Worm (Caenorhabditis elegans) whole organism, young adult: ENCODE data around the gene cyp-33C3.

ENCODE experiments used
- B0019.2 ChIP-seq: fragments of 200-800 bp; sonication (Bioruptor generic); conservative IDR thresholded peaks from 2 replicates; pipeline ENCODE4 v1.3.6; 2022; ENCODE audit warnings: missing genetic modification reagents, missing genetic modification characterization, missing compliant biosample characterization
- B0261.1 ChIP-seq: sonication (generic microtip); optimal IDR thresholded peaks from 2 replicates; lab custom pipeline; 2016; ENCODE audit warnings: mild to moderate bottlenecking, missing genetic modification characterization, moderate library complexity, missing compliant biosample characterization
- D2030.7 ChIP-seq: fragments of 200-800 bp; sonication (Bioruptor generic); IDR thresholded peaks from 2 replicates; pipeline ENCODE4 v1.3.6; 2022; ENCODE audit warnings: missing genetic modification reagents, missing genetic modification characterization, missing compliant biosample characterization
- F10E7.11 ChIP-seq: sonication (generic microtip); optimal IDR thresholded peaks from 2 replicates; lab custom pipeline; 2017; ENCODE audit warnings: mild to moderate bottlenecking, missing genetic modification characterization, moderate library complexity, missing compliant biosample characterization
- F23B12.7 ChIP-seq: sonication (generic microtip); optimal IDR thresholded peaks from 2 replicates; lab custom pipeline; 2017; ENCODE audit warnings: missing genetic modification characterization, mild to moderate bottlenecking, missing compliant biosample characterization, antibody characterized with exemption, moderate library complexity; ENCODE audit not compliant: insufficient read depth
- F39B2.1 ChIP-seq: fragments of 200-800 bp; sonication (Bioruptor generic); IDR thresholded peaks from 2 replicates; pipeline ENCODE4 v1.3.6; 2022; ENCODE audit warnings: missing genetic modification reagents, missing genetic modification characterization, missing compliant biosample characterization
- F52B5.7 ChIP-seq: sonication (generic microtip); optimal IDR thresholded peaks from 2 replicates; lab custom pipeline; 2016; ENCODE audit warnings: mild to moderate bottlenecking, missing genetic modification characterization, missing compliant biosample characterization
- F55B11.4 ChIP-seq: sonication (generic microtip); optimal IDR thresholded peaks from 2 replicates; lab custom pipeline; 2016; ENCODE audit warnings: missing compliant biosample characterization, missing genetic modification characterization, borderline replicate concordance; ENCODE audit not compliant: insufficient read depth
- F57C9.4 ChIP-seq: sonication (generic microtip); optimal IDR thresholded peaks from 2 replicates; lab custom pipeline; 2017; ENCODE audit warnings: mild to moderate bottlenecking, missing genetic modification characterization, missing compliant biosample characterization
- Y67H2A.10 ChIP-seq: fragments of 200-800 bp; sonication (Bioruptor generic); conservative IDR thresholded peaks from 2 replicates; pipeline ENCODE4 v1.3.6; 2022; ENCODE audit warnings: missing genetic modification reagents, missing genetic modification characterization, missing compliant biosample characterization
- Y79H2A.3 ChIP-seq: fragments of 200-800 bp; sonication (Bioruptor generic); conservative IDR thresholded peaks from 2 replicates; pipeline ENCODE4 v1.3.6; 2022; ENCODE audit warnings: missing genetic modification reagents, missing genetic modification characterization, missing compliant biosample characterization
- ZK185.1 ChIP-seq: sonication (generic microtip); optimal IDR thresholded peaks from 2 replicates; lab custom pipeline; 2016; ENCODE audit warnings: mild to moderate bottlenecking, missing genetic modification characterization, missing compliant biosample characterization; ENCODE audit not compliant: poor library complexity, severe bottlenecking
- akir-1 ChIP-seq: fragments of 200-800 bp; sonication (Bioruptor generic); optimal IDR thresholded peaks from 2 replicates; lab custom pipeline; 2018; ENCODE audit warnings: mild to moderate bottlenecking, missing genetic modification characterization, moderate library complexity, missing compliant biosample characterization
- ama-1 ChIP-seq, 3 experiments: fragments of 150-350 bp in 1 of 3; sonication (generic microtip) in 2 of 3; optimal IDR thresholded peaks; 2 replicates each; lab custom pipeline; 2014 to 2018; ENCODE audit warnings: missing biosample characterization in 2 of 3, missing genetic modification characterization in 2 of 3, missing genetic modification reagents in 2 of 3
- atf-7 ChIP-seq: sonication (generic microtip); optimal IDR thresholded peaks from 2 replicates; lab custom pipeline; 2017; ENCODE audit warnings: mild to moderate bottlenecking, missing genetic modification characterization, missing compliant biosample characterization
- attf-5 ChIP-seq: fragments of 200-800 bp; sonication (Bioruptor generic); optimal IDR thresholded peaks from 2 replicates; lab custom pipeline; 2018; ENCODE audit warnings: mild to moderate bottlenecking, missing genetic modification characterization, missing compliant biosample characterization
- ccch-3 ChIP-seq: fragments of 200-800 bp; sonication (Bioruptor generic); optimal IDR thresholded peaks from 2 replicates; lab custom pipeline; 2018; ENCODE audit warnings: mild to moderate bottlenecking, missing genetic modification characterization, missing compliant biosample characterization
- cebp-1 ChIP-seq, 2 experiments: fragments of 200-800 bp in 1 of 2; sonication (Bioruptor generic) in 1 of 2; sonication (generic microtip) in 1 of 2; IDR thresholded peaks in 1 of 2; optimal IDR thresholded peaks in 1 of 2; 2 replicates each; pipeline versions ENCODE4 v1.3.6 to Lab custom; 2017 to 2022; ENCODE audit warnings: missing compliant biosample characterization in 2 of 2, missing genetic modification characterization in 2 of 2, mild to moderate bottlenecking in 1 of 2, missing genetic modification reagents in 1 of 2, moderate library complexity in 1 of 2
- ceh-100 ChIP-seq: fragments of 200-800 bp; sonication (Bioruptor generic); IDR thresholded peaks from 2 replicates; pipeline ENCODE4 v1.3.6; 2022; ENCODE audit warnings: missing genetic modification reagents, missing genetic modification characterization, missing compliant biosample characterization
- ceh-27 ChIP-seq: fragments of 200-800 bp; sonication (Bioruptor generic); optimal IDR thresholded peaks from 2 replicates; lab custom pipeline; 2018; ENCODE audit warnings: mild to moderate bottlenecking, missing genetic modification characterization, moderate library complexity, missing compliant biosample characterization
- ceh-79 ChIP-seq: sonication (generic microtip); optimal IDR thresholded peaks from 2 replicates; lab custom pipeline; 2017; ENCODE audit warnings: mild to moderate bottlenecking, missing genetic modification characterization, missing compliant biosample characterization
- die-1 ChIP-seq: sonication (generic microtip); optimal IDR thresholded peaks from 2 replicates; lab custom pipeline; 2016; ENCODE audit warnings: missing genotype, mild to moderate bottlenecking, missing genetic modification characterization, missing compliant biosample characterization
- dox-1 ChIP-seq: fragments of 200-800 bp; sonication (Bioruptor generic); IDR thresholded peaks from 2 replicates; pipeline ENCODE4 v1.3.6; 2022; ENCODE audit warnings: missing genetic modification reagents, missing genetic modification characterization, missing compliant biosample characterization
- dpl-1 ChIP-seq: fragments of 150-350 bp; optimal IDR thresholded peaks from 2 replicates; lab custom pipeline; 2014; ENCODE audit warnings: missing biosample characterization, missing genetic modification reagents, missing genetic modification characterization
- efl-1 ChIP-seq: fragments of 150-350 bp; optimal IDR thresholded peaks from 2 replicates; lab custom pipeline; 2014; ENCODE audit warnings: missing biosample characterization, missing genetic modification reagents, missing genetic modification characterization
- egrh-3 ChIP-seq: fragments of 200-800 bp; sonication (Bioruptor generic); IDR thresholded peaks from 2 replicates; pipeline ENCODE4 v1.3.6; 2022; ENCODE audit warnings: missing genetic modification reagents, missing genetic modification characterization, missing compliant biosample characterization
- ets-4 ChIP-seq: fragments of 200-800 bp; sonication (Bioruptor generic); optimal IDR thresholded peaks from 2 replicates; lab custom pipeline; 2018; ENCODE audit warnings: mild to moderate bottlenecking, missing genetic modification characterization, missing compliant biosample characterization
- hmg-1.2 ChIP-seq: fragments of 200-800 bp; sonication (Bioruptor generic); IDR thresholded peaks from 2 replicates; pipeline ENCODE4 v1.3.6; 2022; ENCODE audit warnings: missing genetic modification reagents, missing genetic modification characterization, missing compliant biosample characterization
- hmg-20 ChIP-seq: fragments of 200-800 bp; sonication (Bioruptor generic); IDR thresholded peaks from 2 replicates; pipeline ENCODE4 v1.3.6; 2022; ENCODE audit warnings: missing genetic modification reagents, missing genetic modification characterization, missing compliant biosample characterization
- lag-1 ChIP-seq: fragments of 200-800 bp; sonication (Bioruptor generic); IDR thresholded peaks from 2 replicates; pipeline ENCODE4 v1.3.6; 2022; ENCODE audit warnings: missing genetic modification reagents, missing genetic modification characterization, missing compliant biosample characterization
- let-526 ChIP-seq: fragments of 200-800 bp; sonication (Bioruptor generic); IDR thresholded peaks from 2 replicates; pipeline ENCODE4 v1.3.6; 2022; ENCODE audit warnings: missing genetic modification reagents, missing genetic modification characterization, missing compliant biosample characterization
- madf-6 ChIP-seq: fragments of 200-800 bp; sonication (Bioruptor generic); IDR thresholded peaks from 2 replicates; pipeline ENCODE4 v1.3.6; 2022; ENCODE audit warnings: missing genetic modification reagents, missing genetic modification characterization, missing compliant biosample characterization
- mcd-1 ChIP-seq: fragments of 200-800 bp; sonication (Bioruptor generic); IDR thresholded peaks from 2 replicates; pipeline ENCODE4 v1.3.6; 2022; ENCODE audit warnings: missing genetic modification reagents, missing genetic modification characterization, missing compliant biosample characterization
- mel-28 ChIP-seq: sonication (generic microtip); optimal IDR thresholded peaks from 2 replicates; lab custom pipeline; 2016; ENCODE audit warnings: borderline replicate concordance, mild to moderate bottlenecking, missing genetic modification characterization, missing compliant biosample characterization
- nfyb-1 ChIP-seq: fragments of 200-800 bp; sonication (Bioruptor generic); IDR thresholded peaks from 2 replicates; pipeline ENCODE4 v1.3.6; 2022; ENCODE audit warnings: missing genetic modification reagents, missing genetic modification characterization, missing compliant biosample characterization
- pbrm-1 ChIP-seq: fragments of 200-800 bp; sonication (Bioruptor generic); IDR thresholded peaks from 2 replicates; pipeline ENCODE4 v1.3.6; 2022; ENCODE audit warnings: missing genetic modification reagents, missing genetic modification characterization, missing compliant biosample characterization
- pha-4 ChIP-seq: fragments of 150-350 bp; sonication (generic microtip); optimal IDR thresholded peaks from 2 replicates; lab custom pipeline; 2014; ENCODE audit warnings: missing biosample characterization, missing genetic modification reagents, missing genetic modification characterization
- rpc-1 ChIP-seq, 2 experiments: fragments of 150-350 bp in 1 of 2; sonication (generic microtip) in 1 of 2; optimal IDR thresholded peaks; 2 replicates each; lab custom pipeline; 2014 to 2018; ENCODE audit warnings: missing biosample characterization in 1 of 2, missing genetic modification characterization in 1 of 2, missing genetic modification reagents in 1 of 2, missing genotype in 1 of 2
- snpc-4 ChIP-seq, 5 experiments: fragments of 150-350 bp in 1 of 5; sonication (generic microtip) in 4 of 5; optimal IDR thresholded peaks; 2 replicates each; lab custom pipeline; 2014 to 2018; ENCODE audit warnings: missing genetic modification characterization in 5 of 5, missing biosample characterization in 3 of 5, antibody characterized with exemption in 2 of 5, mild to moderate bottlenecking in 2 of 5, missing compliant biosample characterization in 2 of 5, missing genotype in 2 of 5, moderate library complexity in 2 of 5, missing genetic modification reagents in 1 of 5
- tbp1 ChIP-seq: fragments of 200-800 bp; sonication (Bioruptor generic); optimal IDR thresholded peaks from 2 replicates; lab custom pipeline; 2018; ENCODE audit warnings: mild to moderate bottlenecking, missing genetic modification characterization, missing compliant biosample characterization
- xnd-1 ChIP-seq: sonication (generic microtip); optimal IDR thresholded peaks from 2 replicates; lab custom pipeline; 2016; ENCODE audit warnings: missing genotype, missing genetic modification reagents, missing genetic modification characterization, missing compliant biosample characterization
- ztf-6 ChIP-seq: fragments of 200-800 bp; sonication (Bioruptor generic); IDR thresholded peaks from 2 replicates; pipeline ENCODE4 v1.3.6; 2022; ENCODE audit warnings: missing genetic modification reagents, missing genetic modification characterization, missing compliant biosample characterization

Gene cyp-33C3

ce11 chrV:2271750-2272149 lies 29.2 kb downstream of the cyp-33C3 start, which contains the start of gene Y5H2A.1:
TSS of gene Y5H2A.1 (minus strand) at chrV:2271850.
- no peak for TF ChIP-seq F52B5.7
- TF ChIP-seq ets-4 (GFP tag; lab: Kevin White, UChicago): no peak
- no peak for TF ChIP-seq mel-28
- no peak for TF ChIP-seq let-526 (GFP tag; lab: Robert Waterston, UW)
- no peak for TF ChIP-seq B0261.1 (tag; lab: Kevin White, UChicago)
- TF ChIP-seq lag-1 (GFP tag; lab: Robert Waterston, UW): no peak
- no peak for TF ChIP-seq ZK185.1 (tag; lab: Kevin White, UChicago)
- no peak for TF ChIP-seq attf-5 (GFP tag; lab: Kevin White, UChicago)
- TF ChIP-seq die-1: no peak
- TF ChIP-seq F10E7.11 (tag; lab: Kevin White, UChicago): no peak
- TF ChIP-seq hmg-1.2: no peak
- no peak for TF ChIP-seq Y79H2A.3 (GFP tag; lab: Robert Waterston, UW)

ce11 chrV:2274253-2274892 lies 31.8 kb downstream of the cyp-33C3 start, which contains the start of the genes Y5H2A.4 and abu-4:
TSS of gene Y5H2A.4 (minus strand) at chrV:2274353.
TSS of gene abu-4 (plus strand) at chrV:2274842.
- no peak for TF ChIP-seq F39B2.1 (GFP tag; lab: Robert Waterston, UW)
- no peak for TF ChIP-seq cebp-1 (GFP tag; IDR thresholded peaks at IDR 0.05; lab: Robert Waterston, UW)
- TF ChIP-seq cebp-1 (tag; optimal IDR thresholded peaks at IDR 0.05; lab: Kevin White, UChicago): no peak
- no peak for TF ChIP-seq nfyb-1
- no peak for TF ChIP-seq ztf-6 (GFP tag; lab: Robert Waterston, UW)
- TF ChIP-seq ceh-27 (GFP tag; lab: Kevin White, UChicago): no peak
- TF ChIP-seq ccch-3 (GFP tag; lab: Kevin White, UChicago): no peak
- TF ChIP-seq atf-7: no peak
- no peak for TF ChIP-seq B0019.2 (GFP tag; lab: Robert Waterston, UW)
- no peak for TF ChIP-seq ama-1 (optimal IDR thresholded peaks at IDR 0.05; lab: Kevin White, UChicago)
- no peak for TF ChIP-seq ama-1 (GFP tag; optimal IDR thresholded peaks at IDR 0.05; lab: Kevin White, UChicago)
- TF ChIP-seq xnd-1 (tag; lab: Kevin White, UChicago): no peak
- no peak for TF ChIP-seq F23B12.7 (tag; lab: Kevin White, UChicago)
- TF ChIP-seq F55B11.4 (tag; lab: Kevin White, UChicago): no peak
- TF ChIP-seq Y67H2A.10 (GFP tag; lab: Robert Waterston, UW): no peak
- no peak for TF ChIP-seq ceh-100 (GFP tag; lab: Robert Waterston, UW)
- no peak for TF ChIP-seq mcd-1 (GFP tag; lab: Robert Waterston, UW)
- no peak for TF ChIP-seq akir-1 (GFP tag; lab: Kevin White, UChicago)
- TF ChIP-seq dpl-1 (GFP tag; lab: Kevin White, UChicago): no peak
- TF ChIP-seq pbrm-1 (GFP tag; lab: Robert Waterston, UW): no peak
- TF ChIP-seq hmg-20 (GFP tag; lab: Robert Waterston, UW): no peak

ce11 chrV:2277260-2277659 lies 34.7 kb downstream of the cyp-33C3 start:
- TF ChIP-seq egrh-3: peak; percentile 22; the same call in 1 of the 2 replicates
- no peak for TF ChIP-seq madf-6
- TF ChIP-seq efl-1: peak; percentile 14
- TF ChIP-seq hmg-1.2: peak; percentile 10; the same call in 1 of the 2 replicates
- TF ChIP-seq dox-1 (GFP tag; lab: Robert Waterston, UW): peak; percentile 26; the same call in 1 of the 2 replicates
- TF ChIP-seq snpc-4 (GFP tag; optimal IDR thresholded peaks at IDR 0.05; lab: Kevin White, UChicago): no peak
- peak in 1 of 4 experiments; percentile 44 for TF ChIP-seq snpc-4 (tag; optimal IDR thresholded peaks at IDR 0.05; lab: Kevin White, UChicago)
- TF ChIP-seq mcd-1 (GFP tag; lab: Robert Waterston, UW): 0 out of 2 replicates have a peak, but pooled peaks have one; percentile 29
- TF ChIP-seq F57C9.4 (tag; lab: Kevin White, UChicago): no peak
- no peak for TF ChIP-seq Y67H2A.10 (GFP tag; lab: Robert Waterston, UW)
- no peak for TF ChIP-seq pha-4 (tag; lab: Kevin White, UChicago)
- no peak for TF ChIP-seq rpc-1 (optimal IDR thresholded peaks at IDR 0.05; lab: Kevin White, UChicago)
- TF ChIP-seq rpc-1 (tag; optimal IDR thresholded peaks at IDR 0.05; lab: Kevin White, UChicago): peak; percentile 50
- TF ChIP-seq D2030.7 (GFP tag; lab: Robert Waterston, UW): peak; percentile 21; the same call in 1 of the 2 replicates
- TF ChIP-seq ceh-79 (tag; lab: Kevin White, UChicago): no peak
- TF ChIP-seq tbp1 (GFP tag; lab: Kevin White, UChicago): peak; percentile 64
